Worm (Caenorhabditis elegans) whole organism, L1 larva: ENCODE results near the gene srbc-8.
"Not testable (repeated sequence)": the region's sequence is repeated elsewhere in the genome, so short reads cannot be mapped to it uniquely, and the experiment has no call there.

Source experiments
- C04F5.9 ChIP-seq: sonication (generic microtip); optimal IDR thresholded peaks from 2 replicates; lab custom pipeline; 2016; ENCODE audit warnings: missing genetic modification characterization, missing compliant biosample characterization
- Y116A8C.19 ChIP-seq: sonication (generic microtip); optimal IDR thresholded peaks from 2 replicates; lab custom pipeline; 2016; ENCODE audit warnings: missing compliant biosample characterization, missing genetic modification characterization, borderline replicate concordance
- alr-1 ChIP-seq: fragments of 200-800 bp; sonication (Bioruptor generic); optimal IDR thresholded peaks from 2 replicates; lab custom pipeline; 2018; ENCODE audit warnings: borderline replicate concordance, mild to moderate bottlenecking, missing genetic modification characterization, missing compliant biosample characterization
- aly-2 ChIP-seq: fragments of 150-350 bp; optimal IDR thresholded peaks from 2 replicates; lab custom pipeline; 2014; ENCODE audit warnings: missing biosample characterization, missing genetic modification characterization
- blmp-1 ChIP-seq: fragments of 150-350 bp; optimal IDR thresholded peaks from 2 replicates; lab custom pipeline; 2014; ENCODE audit warnings: missing biosample characterization, missing genetic modification characterization
- ceh-8 ChIP-seq: fragments of 200-800 bp; sonication (Bioruptor generic); optimal IDR thresholded peaks from 2 replicates; lab custom pipeline; 2018; ENCODE audit warnings: mild to moderate bottlenecking, missing genetic modification characterization, moderate library complexity, missing compliant biosample characterization
- ceh-82 ChIP-seq, 3 experiments: fragments of 150-350 bp in 1 of 3; sonication (generic microtip) in 2 of 3; optimal IDR thresholded peaks; 2 replicates each; lab custom pipeline; 2014 to 2017; ENCODE audit warnings: missing biosample characterization in 3 of 3, missing genetic modification characterization in 3 of 3
- ceh-88 ChIP-seq: fragments of 200-800 bp; sonication (Bioruptor generic); IDR thresholded peaks from 2 replicates; pipeline ENCODE4 v1.3.6; 2022; ENCODE audit warnings: missing genetic modification characterization, missing compliant biosample characterization
- ceh-90 ChIP-seq: sonication (generic microtip); optimal IDR thresholded peaks from 2 replicates; lab custom pipeline; 2016; ENCODE audit warnings: missing genetic modification characterization, missing compliant biosample characterization
- efl-1 ChIP-seq, 4 experiments: fragments of 150-350 bp; optimal IDR thresholded peaks in 3 of 4; peaks in 1 of 4; 1 replicate in 1 of 4; 2 replicates in 3 of 4; lab custom pipeline; 2014; ENCODE audit warnings: missing biosample characterization in 2 of 4, missing genetic modification characterization in 2 of 4, missing genetic modification reagents in 2 of 4
- efl-3 ChIP-seq: fragments of 200-800 bp; sonication (Bioruptor generic); optimal IDR thresholded peaks from 2 replicates; lab custom pipeline; 2018; ENCODE audit warnings: mild to moderate bottlenecking, missing genetic modification characterization, missing compliant biosample characterization
- egl-13 ChIP-seq: sonication (generic microtip); optimal IDR thresholded peaks from 2 replicates; lab custom pipeline; 2016; ENCODE audit warnings: missing genotype, missing genetic modification reagents, missing genetic modification characterization, missing compliant biosample characterization
- egl-27 ChIP-seq, 2 experiments: fragments of 150-350 bp in 1 of 2; sonication (generic microtip); optimal IDR thresholded peaks; 3 replicates each; lab custom pipeline; 2017 to 2018; ENCODE audit warnings: missing biosample characterization in 2 of 2, missing genetic modification characterization in 2 of 2, missing genetic modification reagents in 2 of 2
- elt-2 ChIP-seq: sonication (generic microtip); optimal IDR thresholded peaks from 2 replicates; lab custom pipeline; 2016; ENCODE audit warnings: missing genetic modification characterization, mild to moderate bottlenecking, inconsistent platforms, missing compliant biosample characterization, missing genetic modification reagents
- elt-3 ChIP-seq, 6 experiments: fragments of 150-350 bp in 1 of 6; sonication (generic microtip); optimal IDR thresholded peaks; 2 replicates each; lab custom pipeline; 2017 to 2018; ENCODE audit warnings: missing biosample characterization in 6 of 6, missing genetic modification characterization in 6 of 6, inconsistent platforms in 1 of 6
- fkh-4 ChIP-seq: sonication (generic microtip); optimal IDR thresholded peaks from 2 replicates; lab custom pipeline; 2016; ENCODE audit warnings: missing compliant biosample characterization, missing genetic modification characterization, borderline replicate concordance
- fkh-8 ChIP-seq: sonication (generic microtip); optimal IDR thresholded peaks from 2 replicates; lab custom pipeline; 2016; ENCODE audit warnings: mild to moderate bottlenecking, missing genetic modification characterization, missing compliant biosample characterization
- fos-1 ChIP-seq: fragments of 150-350 bp; optimal IDR thresholded peaks from 2 replicates; lab custom pipeline; 2014; ENCODE audit warnings: missing biosample characterization, missing genetic modification characterization
- hpl-2 ChIP-seq: fragments of 150-350 bp; optimal IDR thresholded peaks from 2 replicates; lab custom pipeline; 2014; ENCODE audit warnings: missing biosample characterization, missing genetic modification reagents, missing genetic modification characterization
- irx-1 ChIP-seq: sonication (generic microtip); optimal IDR thresholded peaks from 2 replicates; lab custom pipeline; 2016; ENCODE audit warnings: missing genetic modification characterization, missing compliant biosample characterization
- lin-13 ChIP-seq: fragments of 150-350 bp; optimal IDR thresholded peaks from 2 replicates; lab custom pipeline; 2014; ENCODE audit warnings: missing biosample characterization, missing genetic modification reagents, missing genetic modification characterization
- lir-3 ChIP-seq: sonication (generic microtip); optimal IDR thresholded peaks from 2 replicates; lab custom pipeline; 2016; ENCODE audit warnings: mild to moderate bottlenecking, missing genetic modification characterization, moderate library complexity, missing compliant biosample characterization; ENCODE audit not compliant: poor library complexity
- lsy-2 ChIP-seq, 2 experiments: fragments of 150-350 bp; optimal IDR thresholded peaks; 2 replicates each; lab custom pipeline; 2014; ENCODE audit warnings: missing biosample characterization in 2 of 2, missing genetic modification characterization in 2 of 2
- mdl-1 ChIP-seq, 2 experiments: fragments of 150-350 bp; optimal IDR thresholded peaks; 2 replicates each; lab custom pipeline; 2014 to 2017; ENCODE audit warnings: missing biosample characterization in 2 of 2, missing genetic modification characterization in 2 of 2, inconsistent platforms in 1 of 2
- nhr-11 ChIP-seq: fragments of 150-350 bp; optimal IDR thresholded peaks from 2 replicates; lab custom pipeline; 2014; ENCODE audit warnings: missing biosample characterization, missing genetic modification characterization
- nhr-12 ChIP-seq: sonication (generic microtip); optimal IDR thresholded peaks from 2 replicates; lab custom pipeline; 2017; ENCODE audit warnings: missing biosample characterization, missing genetic modification characterization
- nhr-19 ChIP-seq: fragments of 200-800 bp; sonication (Bioruptor generic); conservative IDR thresholded peaks from 2 replicates; pipeline ENCODE4 v1.3.6; 2022; ENCODE audit warnings: missing genetic modification characterization, missing compliant biosample characterization
- nhr-20 ChIP-seq: sonication (generic microtip); optimal IDR thresholded peaks from 2 replicates; lab custom pipeline; 2016; ENCODE audit warnings: mild to moderate bottlenecking, missing genetic modification characterization, missing compliant biosample characterization
- nhr-237 ChIP-seq: fragments of 150-350 bp; optimal IDR thresholded peaks from 2 replicates; lab custom pipeline; 2014; ENCODE audit warnings: missing biosample characterization, missing genetic modification characterization
- nhr-28 ChIP-seq: fragments of 150-350 bp; optimal IDR thresholded peaks from 2 replicates; lab custom pipeline; 2014; ENCODE audit warnings: missing biosample characterization, missing genetic modification characterization
- nhr-71 ChIP-seq: sonication (generic microtip); optimal IDR thresholded peaks from 2 replicates; lab custom pipeline; 2016; ENCODE audit warnings: mild to moderate bottlenecking, missing genetic modification characterization, moderate library complexity, missing compliant biosample characterization
- nhr-84 ChIP-seq: sonication (generic microtip); optimal IDR thresholded peaks from 2 replicates; lab custom pipeline; 2017; ENCODE audit warnings: missing biosample characterization, missing genetic modification characterization
- nhr-90 ChIP-seq: sonication (generic microtip); optimal IDR thresholded peaks from 2 replicates; lab custom pipeline; 2016; ENCODE audit warnings: mild to moderate bottlenecking, missing genetic modification characterization, missing compliant biosample characterization; ENCODE audit not compliant: poor library complexity
- rnt-1 ChIP-seq: sonication (generic microtip); optimal IDR thresholded peaks from 2 replicates; lab custom pipeline; 2016; ENCODE audit warnings: mild to moderate bottlenecking, missing genetic modification characterization, moderate library complexity, missing compliant biosample characterization
- snu-23 ChIP-seq: sonication (generic microtip); optimal IDR thresholded peaks from 2 replicates; lab custom pipeline; 2016; ENCODE audit warnings: missing genetic modification characterization, missing compliant biosample characterization
- sox-4 ChIP-seq: sonication (generic microtip); optimal IDR thresholded peaks from 2 replicates; lab custom pipeline; 2016; ENCODE audit warnings: missing genetic modification characterization, missing compliant biosample characterization
- swsn-7 ChIP-seq: sonication (generic microtip); optimal IDR thresholded peaks from 2 replicates; lab custom pipeline; 2016; ENCODE audit warnings: missing genetic modification characterization, missing compliant biosample characterization
- unc-30 ChIP-seq: sonication (generic microtip); optimal IDR thresholded peaks from 2 replicates; lab custom pipeline; 2017; ENCODE audit warnings: missing biosample characterization, missing genetic modification characterization
- unc-62 ChIP-seq: fragments of 150-350 bp; optimal IDR thresholded peaks from 2 replicates; lab custom pipeline; 2014; ENCODE audit warnings: missing biosample characterization, missing genetic modification reagents, missing genetic modification characterization
- xbp-1 ChIP-seq: sonication (generic microtip); optimal IDR thresholded peaks from 2 replicates; lab custom pipeline; 2016; ENCODE audit warnings: missing genetic modification characterization, missing compliant biosample characterization

Gene srbc-8

DNA sequence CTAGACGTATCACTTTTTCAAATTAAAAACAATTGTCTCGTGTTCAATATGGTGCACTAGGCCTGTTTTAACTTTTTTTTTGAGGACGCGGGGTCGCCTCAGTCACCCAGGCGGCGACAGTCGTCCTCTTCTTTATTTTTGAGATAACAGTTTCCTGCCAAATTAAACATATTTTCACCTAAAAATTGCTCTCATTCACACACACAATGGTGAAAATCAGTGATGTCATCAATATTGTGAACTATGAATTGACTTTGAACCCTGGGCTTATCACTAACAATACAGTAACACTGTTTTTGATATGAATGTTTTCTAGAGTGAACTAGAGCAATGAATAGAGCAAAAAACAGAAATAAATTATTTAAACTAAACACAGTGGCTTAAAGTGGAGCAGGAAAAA, 36.4 kb upstream of the srbc-8 start:
- TF ChIP-seq unc-30 (tag; lab: Kevin White, UChicago) (no peak), fkh-8 (no peak), lsy-2 (tag; optimal IDR thresholded peaks at IDR 0.05; lab: Kevin White, UChicago) (no peak), snu-23 (GFP tag; lab: Kevin White, UChicago) (no peak), elt-2 (tag; lab: Kevin White, UChicago) (peak; percentile 75), alr-1 (tag; lab: Kevin White, UChicago) (no peak), lin-13 (no peak), egl-13 (tag; lab: Kevin White, UChicago) (no peak)

- TF ChIP-seq irx-1 (tag; lab: Kevin White, UChicago) (no peak), hpl-2 (GFP tag; lab: Kevin White, UChicago) (no peak), aly-2 (tag; lab: Kevin White, UChicago) (no peak), nhr-71 (tag; lab: Kevin White, UChicago) (peak; percentile 26), fkh-4 (tag; lab: Kevin White, UChicago) (no peak), nhr-20 (tag; lab: Kevin White, UChicago) (no peak), fkh-8 (peak; percentile 1), ceh-8 (no peak)
- TF ChIP-seq, all 84 proteins: peak for 2
These were observed 35.2 kb upstream of the srbc-8 start, which contains the start of gene srb-19 for ce11 chrV:7520077-7520476. Gene srb-19, minus strand, starts transcription at chrV:7520177.

ce11 chrV:7514939-7515338, 30.0 kb upstream of the srbc-8 start, which contains the start of gene srb-18:
Gene srb-18, plus strand, starts transcription at chrV:7515239.
- TF ChIP-seq ceh-88 (GFP tag; lab: Robert Waterston, UW) (no peak), xbp-1 (tag; lab: Kevin White, UChicago) (no peak), efl-3 (GFP tag; lab: Kevin White, UChicago) (no peak), nhr-11 (tag; lab: Kevin White, UChicago) (no peak), egl-27 (tag; optimal IDR thresholded peaks at IDR 0.05; lab: Kevin White, UChicago) (no peak), nhr-84 (tag; lab: Kevin White, UChicago) (no peak), unc-62 (no peak), Y116A8C.19 (no peak)

DNA sequence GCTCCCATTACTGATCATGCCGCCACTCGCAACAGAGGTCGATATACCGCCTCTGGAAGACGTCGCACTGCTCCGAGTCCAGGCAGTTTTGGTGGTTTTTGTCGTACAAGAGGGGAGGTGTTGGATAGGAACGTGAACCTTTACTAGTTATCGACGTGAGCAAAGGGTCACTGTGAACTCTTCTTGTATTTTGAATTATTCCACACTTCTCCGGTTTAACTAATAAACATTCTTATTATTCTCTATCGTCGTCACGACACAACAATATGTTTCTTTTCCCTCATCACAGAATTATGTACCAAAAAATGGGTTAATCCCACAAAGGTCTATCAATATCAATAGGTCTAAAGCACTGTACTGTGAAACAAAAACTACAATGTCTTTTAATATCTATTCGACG, 26.6 kb upstream of the srbc-8 start, which contains the start of gene nhr-171:
Gene nhr-171 (plus strand): TSS at position 301 of the 400 bp plus-strand sequence.
- not testable (repeated sequence) for TF ChIP-seq aly-2 (tag; lab: Kevin White, UChicago); nhr-20 (tag; lab: Kevin White, UChicago); sox-4

- TF ChIP-seq elt-3 (tag; optimal IDR thresholded peaks at IDR 0.05; lab: Kevin White, UChicago) (no peak), ceh-90 (tag; lab: Kevin White, UChicago) (no peak), aly-2 (tag; lab: Kevin White, UChicago) (no peak), nhr-12 (no peak), fos-1 (tag; lab: Kevin White, UChicago) (no peak), swsn-7 (tag; lab: Kevin White, UChicago) (no peak), C04F5.9 (no peak), nhr-237 (tag; lab: Kevin White, UChicago) (no peak), nhr-19 (GFP tag; lab: Robert Waterston, UW) (no peak), nhr-20 (tag; lab: Kevin White, UChicago) (no peak), xbp-1 (tag; lab: Kevin White, UChicago) (no peak)
These were observed 23.7 kb upstream of the srbc-8 start, which contains the start of the genes str-31 and nhr-172 for ce11 chrV:7508566-7509044. Gene str-31, minus strand, starts transcription at chrV:7508666. Gene nhr-172, plus strand, starts transcription at chrV:7508994.

DNA sequence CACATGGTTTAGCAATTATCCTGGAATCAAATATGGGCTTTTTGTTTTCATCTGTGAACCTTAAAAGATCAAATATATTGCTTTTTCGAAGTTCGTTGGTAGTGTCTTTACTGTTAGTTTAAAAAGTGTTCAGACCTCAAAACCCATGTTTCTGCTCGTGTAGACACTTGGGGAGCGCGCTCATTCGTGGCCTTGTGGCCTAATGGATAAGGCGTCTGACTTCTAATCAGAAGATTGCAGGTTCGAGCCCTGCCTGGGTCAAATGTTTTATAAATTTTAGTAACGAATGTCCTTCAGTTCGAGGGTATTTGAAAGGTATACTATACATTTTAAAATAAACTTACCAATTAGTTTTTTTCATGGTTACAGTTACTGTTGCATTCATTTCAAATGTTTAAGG, 21.3 kb upstream of the srbc-8 start:
- peak; percentile 20 for TF ChIP-seq nhr-71 (tag; lab: Kevin White, UChicago)
- peak in 1 of 2 experiments; percentile 2 for TF ChIP-seq mdl-1 (tag; optimal IDR thresholded peaks at IDR 0.05; lab: Kevin White, UChicago)
- TF ChIP-seq snu-23 (GFP tag; lab: Kevin White, UChicago): peak; percentile 47
- no peak for TF ChIP-seq hpl-2 (GFP tag; lab: Kevin White, UChicago)
- no peak for TF ChIP-seq C04F5.9
- TF ChIP-seq irx-1 (tag; lab: Kevin White, UChicago): no peak
- no peak for TF ChIP-seq fkh-8
- peak; percentile 30 for TF ChIP-seq nhr-90 (tag; lab: Kevin White, UChicago)
- TF ChIP-seq lir-3: no peak
- peak; percentile 10 for TF ChIP-seq nhr-20 (tag; lab: Kevin White, UChicago)
- no peak for TF ChIP-seq sox-4
- no peak for TF ChIP-seq nhr-28 (tag; lab: Kevin White, UChicago)
- no peak for TF ChIP-seq ceh-82 (tag; optimal IDR thresholded peaks at IDR 0.05; lab: Kevin White, UChicago)
- peak in 1 of 2 experiments; percentile 13 for TF ChIP-seq efl-1 (optimal IDR thresholded peaks at IDR 0.05; lab: Kevin White, UChicago)
- TF ChIP-seq efl-1 (GFP tag; optimal IDR thresholded peaks at IDR 0.05 in 1 of 2; lab: Kevin White, UChicago): peak in 1 of 2 experiments; percentile 50
- peak; percentile 35 for TF ChIP-seq rnt-1 (tag; lab: Kevin White, UChicago)
- no peak for TF ChIP-seq blmp-1
- peak; percentile 47; the same call in 1 of the 2 replicates for TF ChIP-seq nhr-19 (GFP tag; lab: Robert Waterston, UW)
